Worm (Caenorhabditis elegans) whole organism, dauer: ENCODE data around the gene adal-1.

Source experiments
- unc-62 ChIP-seq: sonication (generic microtip); optimal IDR thresholded peaks from 2 replicates; lab custom pipeline; 2017; ENCODE audit warnings: missing biosample characterization, missing genetic modification reagents, missing genetic modification characterization

The adal-1 gene

DNA sequence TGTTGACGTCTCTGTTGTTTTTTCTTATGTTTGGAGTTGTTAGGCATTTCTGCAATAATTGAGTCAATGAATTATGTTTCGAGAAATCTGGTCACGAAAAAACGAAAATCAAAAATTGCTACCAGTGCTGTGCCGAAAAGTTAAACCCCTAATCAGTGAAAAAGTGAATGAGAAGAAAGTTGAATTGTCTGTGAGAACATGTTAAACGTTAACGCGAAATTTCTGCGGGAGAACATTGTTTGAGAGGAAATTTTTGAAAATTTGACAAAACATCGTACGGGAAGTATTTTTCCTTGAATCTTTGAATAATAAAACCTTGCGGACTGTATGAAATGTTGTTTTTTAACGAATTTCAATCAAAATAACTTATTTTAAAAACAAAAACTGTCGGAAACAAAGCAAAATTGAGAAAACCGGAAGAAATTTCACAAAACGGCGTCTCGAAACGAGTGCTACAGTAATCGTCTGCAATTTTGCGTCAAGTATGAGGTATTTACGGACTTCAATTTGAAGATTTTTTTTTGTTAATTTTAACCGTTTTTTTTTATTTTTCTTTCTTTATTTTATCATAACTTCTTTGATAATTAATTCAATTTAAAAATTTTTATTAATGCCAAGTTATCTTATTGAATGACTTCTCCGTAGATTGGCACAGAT is at the start of gene adal-1:
TSS of gene adal-1 (minus strand) at position 51 of the 657 bp plus-strand sequence.
- no peak for TF ChIP-seq unc-62 (GFP tag; lab: Kevin White, UChicago)

DNA sequence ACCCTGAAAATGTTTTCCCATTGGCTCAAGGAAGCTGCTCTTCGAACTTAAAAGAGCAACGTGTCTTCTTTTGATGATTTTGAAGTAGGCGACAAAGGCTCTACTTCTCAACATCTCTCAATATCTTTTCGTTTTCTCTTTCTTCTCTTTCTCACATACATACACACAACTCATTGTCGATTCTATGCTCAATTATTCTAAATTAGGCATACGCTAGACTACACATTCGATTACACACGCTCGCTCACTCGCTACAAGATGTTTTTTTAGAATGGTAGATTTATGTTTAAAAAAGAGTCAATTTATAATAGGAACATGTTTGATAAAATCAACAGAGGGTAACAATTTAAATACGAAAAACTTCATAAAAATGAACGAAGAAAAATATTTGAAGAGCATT is 48.1 kb upstream of the adal-1 start:
- TF ChIP-seq unc-62 (GFP tag; lab: Kevin White, UChicago) = no peak

DNA sequence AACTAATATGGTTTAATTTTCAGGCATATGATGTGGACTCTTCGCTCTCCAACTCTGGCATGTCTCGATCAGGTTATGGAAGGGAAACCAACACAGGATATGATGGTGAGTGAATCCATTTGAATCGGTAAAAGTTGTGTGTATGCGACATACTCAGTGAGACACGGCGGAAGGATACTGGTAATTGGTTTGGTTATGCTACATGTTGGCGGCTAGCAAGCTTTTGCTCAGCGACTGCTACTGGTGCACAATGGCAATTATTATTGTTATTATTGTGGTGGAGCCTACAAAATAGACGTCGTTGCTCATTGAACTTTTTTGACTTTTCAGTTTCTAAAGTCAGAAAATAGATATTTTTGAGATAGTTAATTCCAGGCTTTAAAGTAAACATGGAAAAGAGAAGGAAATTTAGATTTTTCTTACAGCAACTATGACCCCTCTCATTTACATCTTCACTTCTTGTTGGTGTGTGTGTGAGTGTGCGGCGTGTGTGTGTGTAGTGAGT is 47.3 kb upstream of the adal-1 start:
- no peak for TF ChIP-seq unc-62 (GFP tag; lab: Kevin White, UChicago)

DNA sequence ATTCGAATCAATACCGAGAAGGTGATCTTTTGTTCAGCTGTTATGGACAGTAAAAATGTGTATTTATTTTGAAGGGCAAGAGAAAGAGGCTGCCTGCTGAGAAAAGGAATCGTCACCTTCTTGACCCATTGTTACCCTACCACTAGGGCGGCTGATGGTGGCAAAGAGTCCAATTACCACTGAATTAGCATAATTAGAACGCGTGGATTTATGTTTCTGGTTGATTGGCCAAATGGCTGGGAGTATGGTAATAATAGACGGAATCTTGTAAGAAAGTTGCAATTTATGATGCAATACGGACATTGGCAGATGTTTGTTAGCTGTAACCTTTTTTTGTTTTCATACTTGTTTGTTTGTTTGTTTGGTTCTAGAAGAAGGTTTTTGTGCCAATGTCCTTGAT is 46.4 kb upstream of the adal-1 start:
- TF ChIP-seq unc-62 (GFP tag; lab: Kevin White, UChicago) = no peak

DNA sequence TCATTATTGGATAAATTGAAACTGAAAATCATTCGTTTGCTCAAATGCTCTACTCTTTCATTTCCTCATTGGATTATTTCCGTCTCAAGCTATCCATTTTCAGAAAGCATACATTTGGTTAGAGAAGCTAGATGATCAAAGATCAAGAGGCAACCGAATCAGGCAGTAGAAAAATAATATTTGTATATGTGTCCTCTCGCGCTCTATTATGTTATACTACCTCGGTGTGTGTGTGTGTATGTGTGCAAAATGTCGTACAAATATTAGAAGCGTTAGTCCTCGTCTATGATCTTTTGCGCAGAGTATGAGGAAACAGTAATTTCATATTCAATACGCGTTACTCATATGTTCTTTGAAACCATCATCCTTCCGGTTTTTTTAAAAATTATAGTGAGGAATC is 43.6 kb upstream of the adal-1 start:
- no peak for TF ChIP-seq unc-62 (GFP tag; lab: Kevin White, UChicago)

DNA sequence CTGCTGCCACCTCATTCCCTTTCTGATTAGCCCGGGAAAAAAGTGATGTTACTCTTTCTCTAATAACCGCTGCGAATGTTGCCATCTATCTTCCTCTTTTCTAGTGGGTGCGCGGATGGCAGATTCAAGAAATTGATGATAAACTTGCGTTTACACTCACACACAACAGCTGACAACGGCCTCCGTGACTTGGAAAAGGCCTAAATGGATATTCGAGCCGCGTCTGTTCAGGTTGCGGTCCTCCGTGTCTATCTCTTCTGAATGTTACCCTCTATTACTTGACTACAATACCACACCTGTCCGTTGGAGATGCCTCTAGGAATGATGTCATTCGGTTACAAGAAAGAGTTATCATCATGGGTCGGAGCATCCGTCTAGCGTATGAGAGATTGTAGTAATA is 43.1 kb upstream of the adal-1 start:
- no peak for TF ChIP-seq unc-62 (GFP tag; lab: Kevin White, UChicago)

DNA sequence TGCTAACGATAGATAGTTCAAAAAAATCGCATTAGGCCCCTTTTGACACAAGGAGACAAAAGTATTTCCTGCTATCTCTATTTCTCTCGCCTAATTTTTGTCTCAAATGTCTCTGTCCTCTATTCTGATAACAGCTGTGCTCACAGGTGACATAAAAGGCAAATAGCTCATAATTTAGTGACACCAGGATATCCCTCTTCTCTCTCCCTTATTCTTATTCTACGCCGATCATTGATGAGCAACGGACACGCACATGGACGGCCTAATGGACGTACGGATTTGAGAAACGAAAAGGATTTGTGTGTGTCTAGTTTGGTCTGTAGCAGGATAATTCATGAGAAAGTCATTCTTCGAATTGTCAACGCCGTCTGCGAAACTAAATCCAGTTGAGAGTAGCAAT is 42.5 kb upstream of the adal-1 start:
- TF ChIP-seq unc-62 (GFP tag; lab: Kevin White, UChicago) = no peak

DNA sequence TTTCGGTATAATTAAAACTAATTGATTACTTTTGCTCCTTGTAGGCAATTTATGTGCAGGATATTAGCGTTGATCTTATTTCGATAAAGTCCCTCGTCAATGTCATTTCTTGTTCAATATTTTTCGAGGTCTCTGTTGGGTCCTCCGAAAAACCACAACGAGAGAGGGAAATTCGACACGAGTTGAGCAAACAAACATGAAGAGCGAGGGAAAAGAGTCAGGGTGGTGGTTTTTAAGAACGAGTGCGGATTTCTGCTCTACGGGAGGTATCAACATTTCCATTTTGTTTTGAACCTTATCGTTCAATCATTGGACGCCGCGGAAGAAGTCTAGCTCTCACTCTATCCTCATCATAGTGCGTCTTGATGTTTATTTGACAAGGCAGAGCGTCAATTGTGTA is 41.3 kb upstream of the adal-1 start:
- no peak for TF ChIP-seq unc-62 (GFP tag; lab: Kevin White, UChicago)

DNA sequence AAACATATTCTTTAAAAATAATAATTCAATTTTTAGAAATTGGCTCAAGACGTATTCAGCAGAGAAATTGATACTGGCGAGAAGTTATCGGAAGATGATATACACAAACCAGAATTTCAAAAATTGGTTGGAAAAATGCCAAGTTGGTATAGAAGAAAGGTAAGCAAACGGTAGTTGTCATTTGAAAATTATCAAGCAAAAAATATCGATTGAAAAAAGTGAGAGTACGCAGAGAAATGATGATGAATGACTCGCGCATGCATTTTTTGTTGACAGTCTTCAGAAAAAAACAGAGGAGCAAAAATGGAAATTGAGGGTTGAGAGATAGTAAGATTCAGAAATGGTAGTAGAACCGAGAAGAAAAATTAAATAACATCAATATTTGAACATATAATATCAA is 39.5 kb upstream of the adal-1 start:
- no peak for TF ChIP-seq unc-62 (GFP tag; lab: Kevin White, UChicago)

DNA sequence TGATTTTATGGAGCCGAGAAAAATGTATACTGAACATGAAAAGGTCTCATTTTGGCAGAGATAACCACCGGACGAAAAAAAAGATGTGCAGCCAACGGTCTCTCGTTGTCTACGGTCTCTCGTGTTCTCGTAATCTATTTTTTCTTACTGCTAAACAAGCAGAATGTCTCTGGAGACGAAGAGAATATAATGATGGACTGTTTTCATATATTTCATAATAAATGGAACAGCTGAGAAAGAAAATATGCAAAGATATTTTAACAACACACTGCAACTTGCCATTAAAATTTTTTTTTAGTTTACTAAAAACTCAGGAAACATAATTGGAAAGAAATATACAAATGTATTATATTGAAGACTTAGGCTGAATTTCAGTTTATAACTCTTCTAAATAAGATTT is 36.6 kb upstream of the adal-1 start:
- no peak for TF ChIP-seq unc-62 (GFP tag; lab: Kevin White, UChicago)

DNA sequence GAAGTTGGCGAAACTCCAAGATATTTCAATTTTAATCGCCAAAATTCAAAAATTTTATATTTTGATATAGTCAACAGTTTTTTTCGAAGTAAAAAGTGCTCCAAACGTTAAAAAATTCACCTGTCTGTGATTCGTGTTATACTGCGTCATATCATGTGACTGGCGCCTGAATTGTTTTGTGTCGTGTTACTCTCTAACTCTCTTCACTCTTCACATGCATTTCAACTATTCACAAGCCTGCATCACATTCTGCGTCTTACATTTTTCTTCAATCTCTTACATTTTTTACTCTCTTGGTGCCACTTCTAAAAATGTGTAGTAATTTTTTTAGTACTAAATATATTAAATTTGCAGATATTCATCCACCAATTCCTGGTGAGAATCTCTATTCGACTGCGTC is 35.0 kb upstream of the adal-1 start, which contains the start of gene flcn-1:
TSS of gene flcn-1 (plus strand) at position 348 of the 400 bp plus-strand sequence.
- no peak for TF ChIP-seq unc-62 (GFP tag; lab: Kevin White, UChicago)

DNA sequence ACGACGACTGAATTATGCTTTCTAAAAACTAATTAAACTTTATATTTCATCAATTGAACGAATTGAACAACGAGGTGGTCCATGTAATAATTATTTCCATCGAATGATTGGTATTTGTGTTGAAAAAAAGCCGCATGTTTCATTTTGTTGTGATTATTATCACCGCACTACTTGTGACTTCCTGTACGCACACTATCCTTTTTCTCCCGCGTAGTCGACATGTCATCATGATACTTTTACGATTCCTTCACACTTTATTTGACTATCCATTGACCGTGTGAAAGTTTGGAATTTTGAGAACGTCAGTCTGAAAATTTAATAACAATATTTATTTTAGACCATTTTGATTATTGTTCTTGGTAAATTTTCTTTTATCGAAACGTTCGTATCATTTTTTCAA is 34.2 kb upstream of the adal-1 start, which contains the start of gene F22D3.4:
TSS of gene F22D3.4 (minus strand) at position 1 of the 400 bp plus-strand sequence.
- no peak for TF ChIP-seq unc-62 (GFP tag; lab: Kevin White, UChicago)

DNA sequence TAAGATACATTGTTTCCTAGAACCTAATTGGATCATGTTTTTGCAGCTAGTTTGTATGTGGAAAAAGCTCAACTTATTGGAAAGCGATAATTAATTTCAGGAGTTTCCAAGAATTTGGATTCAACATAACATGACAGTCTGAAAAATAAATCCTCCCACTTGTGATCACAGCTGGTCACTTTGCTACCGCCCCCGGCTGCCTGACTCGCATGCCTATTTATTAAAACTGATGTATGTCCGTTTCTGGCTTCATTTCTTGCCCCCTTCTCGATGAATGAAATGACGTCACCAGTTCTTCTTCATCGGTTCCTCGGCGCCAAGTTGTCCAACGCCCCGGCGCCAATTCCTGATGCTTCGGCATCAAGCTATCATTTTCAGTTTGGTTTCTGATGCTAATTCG is 33.6 kb upstream of the adal-1 start:
- no peak for TF ChIP-seq unc-62 (GFP tag; lab: Kevin White, UChicago)

DNA sequence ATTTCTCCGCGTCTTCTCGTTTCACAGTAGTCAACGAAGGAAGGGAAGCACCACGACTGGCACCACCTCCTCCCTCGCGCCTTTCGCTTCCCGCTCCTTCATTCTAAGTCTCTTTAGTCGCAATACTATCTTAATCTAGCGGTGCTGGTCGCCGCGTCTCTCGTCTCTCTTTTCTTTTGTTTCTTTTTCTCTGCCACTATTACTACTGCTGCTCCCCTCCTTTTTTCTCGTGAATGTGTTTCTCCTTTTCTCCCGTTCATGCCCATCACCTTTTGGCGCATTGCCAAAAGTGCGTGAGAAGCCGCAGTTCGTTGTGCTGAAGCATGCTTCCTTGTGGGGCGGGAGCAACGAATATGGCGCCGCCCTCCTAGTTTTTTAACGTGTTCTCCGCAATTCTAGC is 33.0 kb upstream of the adal-1 start:
- no peak for TF ChIP-seq unc-62 (GFP tag; lab: Kevin White, UChicago)

DNA sequence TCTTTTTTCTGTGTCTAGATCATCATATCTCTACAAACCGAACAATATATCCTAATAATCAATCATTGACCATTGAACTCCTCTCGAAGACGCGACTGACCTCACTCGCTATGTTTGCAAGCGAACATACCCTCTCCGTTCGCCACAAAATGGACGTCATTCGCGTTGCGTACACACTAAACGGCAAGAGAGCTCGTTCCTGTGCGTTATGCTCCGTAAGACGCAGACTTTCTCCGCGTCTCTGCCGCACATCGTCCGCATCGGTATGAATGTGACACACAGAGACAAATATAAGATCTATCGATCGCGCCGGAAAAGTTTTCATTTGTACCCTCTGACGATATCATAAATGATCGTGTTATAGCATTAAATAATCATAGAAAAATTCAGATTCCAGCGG is 32.6 kb upstream of the adal-1 start:
- no peak for TF ChIP-seq unc-62 (GFP tag; lab: Kevin White, UChicago)

DNA sequence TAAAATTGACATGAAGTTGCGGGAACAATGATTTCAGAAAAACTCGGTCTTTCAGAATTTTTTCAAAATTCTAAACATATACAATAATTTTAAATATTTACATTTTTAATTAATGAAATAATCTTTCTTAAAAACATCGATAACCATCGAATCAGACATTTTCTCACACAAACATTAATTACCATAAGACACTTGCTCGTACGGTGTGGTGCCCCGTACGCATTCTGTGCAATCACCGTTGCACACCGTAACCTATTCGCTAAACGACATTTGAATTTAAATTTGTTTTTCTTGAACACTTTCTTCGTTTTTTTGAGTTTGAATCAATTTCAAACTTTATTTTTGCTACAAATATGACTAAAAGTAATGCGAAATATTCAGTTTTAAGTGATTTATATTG is 30.4 kb upstream of the adal-1 start:
- no peak for TF ChIP-seq unc-62 (GFP tag; lab: Kevin White, UChicago)

DNA sequence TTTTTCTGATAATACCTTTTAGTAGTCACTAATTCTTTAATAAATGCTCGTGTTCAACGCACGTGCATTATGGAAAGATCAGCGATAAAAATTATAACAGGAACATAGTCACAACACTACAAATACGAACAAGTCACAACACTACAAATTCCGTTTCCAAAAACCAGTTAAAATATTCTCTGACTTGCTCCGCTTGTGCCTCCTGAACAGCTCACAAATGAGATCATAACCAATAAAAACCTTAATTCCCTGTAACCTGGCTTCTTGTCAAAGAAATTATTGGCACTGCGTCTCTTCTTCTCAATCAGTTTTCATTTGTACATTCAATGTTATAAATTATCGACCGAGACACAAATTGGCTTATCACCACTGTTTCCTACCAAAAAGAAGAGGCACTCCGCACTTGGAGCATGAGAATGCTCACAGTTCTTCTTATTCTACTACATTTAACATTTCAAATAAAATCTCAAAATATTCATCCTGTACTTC is 26.0 kb upstream of the adal-1 start, which contains the start of gene B0252.1:
TSS of gene B0252.1 (plus strand) at position 318 of the 489 bp plus-strand sequence.
- TF ChIP-seq unc-62 (GFP tag; lab: Kevin White, UChicago) = no peak
